Worm (Caenorhabditis elegans) whole organism, L2 larva: ENCODE measurements around the gene kgb-2.
A peak's percentile ranks its signal among the peaks of the same experiment; 100 is the strongest.

Experiments
- C34F6.9 ChIP-seq: fragments of 150-350 bp; optimal IDR thresholded peaks from 2 replicates; lab custom pipeline; 2014; ENCODE audit warnings: missing biosample characterization, missing genetic modification characterization
- F13H6.1 ChIP-seq: sonication (generic microtip); optimal IDR thresholded peaks from 2 replicates; lab custom pipeline; 2016; ENCODE audit warnings: missing genetic modification characterization, missing compliant biosample characterization
- R02D3.7 ChIP-seq: fragments of 150-350 bp; optimal IDR thresholded peaks from 2 replicates; lab custom pipeline; 2014; ENCODE audit warnings: missing biosample characterization, missing genetic modification characterization
- Y55F3AM.14 ChIP-seq: fragments of 200-800 bp; sonication (Bioruptor generic); optimal IDR thresholded peaks from 2 replicates; lab custom pipeline; 2018; ENCODE audit warnings: mild to moderate bottlenecking, missing genetic modification characterization, missing compliant biosample characterization
- ZK546.5 ChIP-seq: sonication (generic microtip); optimal IDR thresholded peaks from 2 replicates; lab custom pipeline; 2017; ENCODE audit warnings: missing biosample characterization, missing genetic modification characterization
- aly-2 ChIP-seq: fragments of 150-350 bp; optimal IDR thresholded peaks from 2 replicates; lab custom pipeline; 2014; ENCODE audit warnings: missing biosample characterization, missing genetic modification characterization
- blmp-1 ChIP-seq: sonication (generic microtip); optimal IDR thresholded peaks from 2 replicates; lab custom pipeline; 2017; ENCODE audit warnings: missing genetic modification characterization, mild to moderate bottlenecking, missing compliant biosample characterization, antibody characterized with exemption, moderate library complexity; ENCODE audit not compliant: insufficient read depth
- ceh-16 ChIP-seq: fragments of 150-350 bp; optimal IDR thresholded peaks from 2 replicates; lab custom pipeline; 2014; ENCODE audit warnings: missing biosample characterization, missing genetic modification characterization
- ceh-82 ChIP-seq: fragments of 150-350 bp; optimal IDR thresholded peaks from 2 replicates; lab custom pipeline; 2014; ENCODE audit warnings: missing biosample characterization, missing genetic modification characterization
- crh-2 ChIP-seq: sonication (generic microtip); optimal IDR thresholded peaks from 2 replicates; lab custom pipeline; 2017; ENCODE audit warnings: missing biosample characterization, missing genetic modification characterization
- egl-27 ChIP-seq: sonication (generic microtip); optimal IDR thresholded peaks from 3 replicates; lab custom pipeline; 2017; ENCODE audit warnings: missing biosample characterization, missing genetic modification reagents, missing genetic modification characterization
- elt-1 ChIP-seq: fragments of 150-350 bp; optimal IDR thresholded peaks from 2 replicates; lab custom pipeline; 2014; ENCODE audit warnings: missing biosample characterization, missing genetic modification characterization
- elt-3 ChIP-seq: sonication (generic microtip); optimal IDR thresholded peaks from 2 replicates; lab custom pipeline; 2017; ENCODE audit warnings: missing biosample characterization, missing genetic modification characterization
- fos-1 ChIP-seq: fragments of 150-350 bp; optimal IDR thresholded peaks from 2 replicates; lab custom pipeline; 2014; ENCODE audit warnings: missing biosample characterization, missing genetic modification characterization
- gmeb-1 ChIP-seq: fragments of 150-350 bp; optimal IDR thresholded peaks from 2 replicates; lab custom pipeline; 2014; ENCODE audit warnings: missing biosample characterization, missing genetic modification characterization
- lin-13 ChIP-seq: fragments of 150-350 bp; optimal IDR thresholded peaks from 2 replicates; lab custom pipeline; 2014; ENCODE audit warnings: missing biosample characterization, missing genetic modification reagents, missing genetic modification characterization
- lsy-2 ChIP-seq, 2 experiments: fragments of 150-350 bp in 1 of 2; sonication (generic microtip) in 1 of 2; optimal IDR thresholded peaks; 2 replicates each; lab custom pipeline; 2014 to 2017; ENCODE audit warnings: missing biosample characterization in 2 of 2, missing genetic modification characterization in 2 of 2
- mab-5 ChIP-seq: fragments of 150-350 bp; optimal IDR thresholded peaks from 2 replicates; lab custom pipeline; 2014; ENCODE audit warnings: missing biosample characterization, missing genetic modification characterization
- mbf-1 ChIP-seq: sonication (generic microtip); optimal IDR thresholded peaks from 2 replicates; lab custom pipeline; 2017; ENCODE audit warnings: missing biosample characterization, missing genetic modification characterization
- nhr-10 ChIP-seq: sonication (generic microtip); optimal IDR thresholded peaks from 2 replicates; lab custom pipeline; 2017; ENCODE audit warnings: missing biosample characterization, missing genetic modification characterization
- nhr-11 ChIP-seq: fragments of 150-350 bp; optimal IDR thresholded peaks from 2 replicates; lab custom pipeline; 2014; ENCODE audit warnings: missing biosample characterization, missing genetic modification characterization
- nhr-129 ChIP-seq: fragments of 150-350 bp; optimal IDR thresholded peaks from 2 replicates; lab custom pipeline; 2014; ENCODE audit warnings: missing biosample characterization, missing genetic modification characterization
- nhr-21 ChIP-seq: fragments of 150-350 bp; optimal IDR thresholded peaks from 2 replicates; lab custom pipeline; 2014; ENCODE audit warnings: missing biosample characterization, missing genetic modification characterization
- nhr-23 ChIP-seq: fragments of 150-350 bp; optimal IDR thresholded peaks from 2 replicates; lab custom pipeline; 2014; ENCODE audit warnings: missing biosample characterization, missing genetic modification reagents, missing genetic modification characterization
- nhr-25 ChIP-seq: fragments of 150-350 bp; sonication (generic microtip); optimal IDR thresholded peaks from 3 replicates; lab custom pipeline; 2014; ENCODE audit warnings: missing biosample characterization, missing genetic modification characterization
- nhr-6 ChIP-seq: fragments of 150-350 bp; optimal IDR thresholded peaks from 2 replicates; lab custom pipeline; 2014; ENCODE audit warnings: missing biosample characterization, missing genetic modification characterization
- sem-4 ChIP-seq: fragments of 150-350 bp; optimal IDR thresholded peaks from 2 replicates; lab custom pipeline; 2014; ENCODE audit warnings: missing biosample characterization, missing genetic modification reagents, missing genetic modification characterization
- snpc-4 ChIP-seq: fragments of 150-350 bp; optimal IDR thresholded peaks from 2 replicates; lab custom pipeline; 2014; ENCODE audit warnings: missing biosample characterization, missing genetic modification characterization
- unc-55 ChIP-seq: fragments of 150-350 bp; sonication (generic microtip); optimal IDR thresholded peaks from 3 replicates; lab custom pipeline; 2014; ENCODE audit warnings: missing biosample characterization, missing genetic modification reagents, missing genetic modification characterization
- unc-62 ChIP-seq: fragments of 150-350 bp; optimal IDR thresholded peaks from 2 replicates; lab custom pipeline; 2014; ENCODE audit warnings: missing biosample characterization, missing genetic modification reagents, missing genetic modification characterization
- zag-1 ChIP-seq: fragments of 150-350 bp; optimal IDR thresholded peaks from 2 replicates; lab custom pipeline; 2014; ENCODE audit warnings: missing biosample characterization, missing genetic modification characterization
- ztf-1 ChIP-seq: fragments of 200-800 bp; sonication (Bioruptor generic); conservative IDR thresholded peaks from 2 replicates; pipeline ENCODE4 v1.3.6; 2022; ENCODE audit warnings: missing genetic modification characterization, missing compliant biosample characterization

kgb-2 gene

ce11 chrIV:3597356-3597755 lies 9.2 kb upstream of the kgb-2 start:
- TF ChIP-seq nhr-11 (tag; lab: Kevin White, UChicago) (no peak), nhr-21 (tag; lab: Kevin White, UChicago) (no peak), mab-5 (tag; lab: Kevin White, UChicago) (no peak), ceh-82 (tag; lab: Kevin White, UChicago) (no peak), sem-4 (tag; lab: Kevin White, UChicago) (no peak), ZK546.5 (no peak), snpc-4 (tag; lab: Kevin White, UChicago) (no peak), crh-2 (tag; lab: Kevin White, UChicago) (no peak), nhr-25 (tag; lab: Kevin White, UChicago) (no peak)

ce11 chrIV:3598452-3598851 lies 8.1 kb upstream of the kgb-2 start, which contains the start of gene Y37E11B.5:
Gene Y37E11B.5 (minus strand): TSS chrIV:3598552.
- TF ChIP-seq F13H6.1 (tag; lab: Kevin White, UChicago) (no peak), C34F6.9 (tag; lab: Kevin White, UChicago) (no peak), mbf-1 (tag; lab: Kevin White, UChicago) (no peak), ceh-16 (tag; lab: Kevin White, UChicago) (no peak), nhr-21 (tag; lab: Kevin White, UChicago) (no peak), nhr-11 (tag; lab: Kevin White, UChicago) (no peak), crh-2 (tag; lab: Kevin White, UChicago) (no peak), snpc-4 (tag; lab: Kevin White, UChicago) (no peak), nhr-129 (no peak), fos-1 (tag; lab: Kevin White, UChicago) (no peak), nhr-10 (tag; lab: Kevin White, UChicago) (no peak), Y55F3AM.14 (GFP tag; lab: Kevin White, UChicago) (no peak), ztf-1 (GFP tag; lab: Robert Waterston, UW) (no peak), elt-1 (tag; lab: Kevin White, UChicago) (no peak), aly-2 (tag; lab: Kevin White, UChicago) (no peak), nhr-25 (tag; lab: Kevin White, UChicago) (no peak), unc-62 (GFP tag; lab: Kevin White, UChicago) (no peak), ceh-82 (tag; lab: Kevin White, UChicago) (no peak), nhr-23 (tag; lab: Kevin White, UChicago) (no peak)

- TF ChIP-seq unc-55 (peak; percentile 35), egl-27 (no peak), C34F6.9 (tag; lab: Kevin White, UChicago) (peak; percentile 1), gmeb-1 (tag; lab: Kevin White, UChicago) (peak; percentile 8), lsy-2 (tag; optimal IDR thresholded peaks at IDR 0.05; lab: Kevin White, UChicago) (peak in 1 of 2 experiments; percentile 46)
Measured at ce11 chrIV:3599126-3599525, 7.5 kb upstream of the kgb-2 start, which contains the start of gene Y37E11B.6. Gene Y37E11B.6 (minus strand): TSS chrIV:3599306.

ce11 chrIV:3599958-3600357 lies 6.6 kb upstream of the kgb-2 start, which contains the start of gene Y37E11B.7:
Gene Y37E11B.7 (minus strand): TSS chrIV:3600164.
- TF ChIP-seq lin-13 (GFP tag; lab: Kevin White, UChicago) = no peak
- TF ChIP-seq aly-2 (tag; lab: Kevin White, UChicago) = no peak
- no peak for TF ChIP-seq R02D3.7 (tag; lab: Kevin White, UChicago)
- TF ChIP-seq blmp-1 = peak; percentile 66

ce11 chrIV:3601846-3602245 lies 4.7 kb upstream of the kgb-2 start:
- TF ChIP-seq mab-5 (tag; lab: Kevin White, UChicago) = no peak
- TF ChIP-seq blmp-1 = no peak
- TF ChIP-seq elt-3 (tag; lab: Kevin White, UChicago) = no peak
- no peak for TF ChIP-seq nhr-23 (tag; lab: Kevin White, UChicago)
- TF ChIP-seq mbf-1 (tag; lab: Kevin White, UChicago) = no peak
- TF ChIP-seq zag-1 (tag; lab: Kevin White, UChicago) = no peak
- TF ChIP-seq Y55F3AM.14 (GFP tag; lab: Kevin White, UChicago) = no peak
- no peak for TF ChIP-seq snpc-4 (tag; lab: Kevin White, UChicago)

- TF ChIP-seq nhr-6 = no peak
- no peak for TF ChIP-seq lsy-2 (tag; optimal IDR thresholded peaks at IDR 0.05; lab: Kevin White, UChicago)
- no peak for TF ChIP-seq nhr-21 (tag; lab: Kevin White, UChicago)
Measured at ce11 chrIV:3604104-3604503, 2.5 kb upstream of the kgb-2 start.
